Worm (Caenorhabditis elegans): ENCODE data around the gene ergi-3.

DNA sequence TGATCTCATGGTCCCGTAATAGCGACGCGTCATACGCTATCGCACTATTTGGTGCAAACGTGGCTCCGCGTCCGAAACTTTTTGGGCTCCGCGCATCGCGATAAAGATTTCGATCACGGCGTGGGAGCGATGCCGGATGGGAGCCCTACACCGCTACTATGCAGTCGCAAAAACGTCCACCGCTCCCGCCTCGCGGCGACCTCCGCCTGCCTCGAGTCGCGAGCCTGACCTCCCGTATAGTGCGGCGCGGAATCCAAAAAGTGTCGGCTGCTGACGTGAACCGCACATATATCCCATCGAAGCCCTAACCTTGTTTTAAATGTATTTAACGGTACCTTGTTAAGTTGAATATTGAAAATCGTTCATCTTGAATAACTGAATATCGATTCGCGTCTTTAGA lies 33.9 kb upstream of the ergi-3 start:
- TF ChIP-seq T22C8.4 (GFP tag; IDR thresholded peaks at IDR 0.05) (no peak), ztf-23 (GFP tag; IDR thresholded peaks at IDR 0.05) (no peak), ztf-29 (GFP tag; IDR thresholded peaks at IDR 0.05) (no peak)
